Fruit fly (Drosophila melanogaster) whole organism, embryonic: Measurements from ENCODE around the gene CG32344.

Experiments
- CG1024 ChIP-seq: fragments of 200-800 bp; sonication (Bioruptor generic); IDR thresholded peaks from 2 replicates; pipeline ENCODE4 v1.3.6; 2022; ENCODE audit warnings: missing biosample characterization, missing genetic modification characterization
- CG10462 ChIP-seq: fragments of 200-800 bp; sonication (Bioruptor generic); optimal IDR thresholded peaks from 2 replicates; lab custom pipeline; 2016; ENCODE audit warnings: missing biosample characterization, missing genetic modification characterization
- CG1529 ChIP-seq: fragments of 200-800 bp; sonication (Bioruptor generic); optimal IDR thresholded peaks from 3 replicates; lab custom pipeline; 2018; ENCODE audit warnings: missing biosample characterization, missing genetic modification characterization
- CG7556 ChIP-seq: fragments of 200-800 bp; sonication (Bioruptor generic); optimal IDR thresholded peaks from 2 replicates; lab custom pipeline; 2017; ENCODE audit warnings: missing biosample characterization, mild to moderate bottlenecking, missing genetic modification characterization
- Camta ChIP-seq: fragments of 200-800 bp; sonication (Bioruptor generic); optimal IDR thresholded peaks from 2 replicates; lab custom pipeline; 2016; ENCODE audit warnings: missing biosample characterization, missing genetic modification characterization
- Dad ChIP-seq: fragments of 200-800 bp; sonication (Bioruptor generic); optimal IDR thresholded peaks from 3 replicates; lab custom pipeline; 2016; ENCODE audit warnings: missing biosample characterization, missing genetic modification characterization
- NfI ChIP-seq: fragments of 200-800 bp; sonication (Bioruptor generic); optimal IDR thresholded peaks from 3 replicates; lab custom pipeline; 2018; ENCODE audit warnings: missing biosample characterization, mild to moderate bottlenecking, missing genetic modification characterization, moderate library complexity
- Scr ChIP-seq: fragments of 200-800 bp; sonication (Bioruptor generic); IDR thresholded peaks from 2 replicates; pipeline ENCODE4 v1.3.6; 2022; ENCODE audit warnings: missing biosample characterization, missing genetic modification characterization; ENCODE audit not compliant: partially characterized antibody
- btn ChIP-seq: fragments of 200-800 bp; sonication (Bioruptor generic); optimal IDR thresholded peaks from 2 replicates; lab custom pipeline; 2016; ENCODE audit warnings: missing biosample characterization, missing genetic modification characterization
- ftz-f1 ChIP-seq: fragments of 200-800 bp; sonication (Bioruptor generic); optimal IDR thresholded peaks from 2 replicates; lab custom pipeline; 2016; ENCODE audit warnings: missing biosample characterization, missing genetic modification characterization
- gt ChIP-seq: fragments of 200-800 bp; sonication (Bioruptor generic); IDR thresholded peaks from 2 replicates; pipeline ENCODE4 v1.3.6; 2022; ENCODE audit warnings: missing biosample characterization, missing genetic modification characterization
- ttk ChIP-seq: fragments of 200-800 bp; sonication (Bioruptor generic); IDR thresholded peaks from 2 replicates; pipeline ENCODE4 v2.1.2; 2022; ENCODE audit warnings: missing biosample characterization, missing genetic modification characterization
- usp ChIP-seq: fragments of >200 bp; optimal IDR thresholded peaks from 2 replicates; lab custom pipeline; 2017; ENCODE audit warnings: missing biosample characterization, missing genetic modification characterization

DNA sequence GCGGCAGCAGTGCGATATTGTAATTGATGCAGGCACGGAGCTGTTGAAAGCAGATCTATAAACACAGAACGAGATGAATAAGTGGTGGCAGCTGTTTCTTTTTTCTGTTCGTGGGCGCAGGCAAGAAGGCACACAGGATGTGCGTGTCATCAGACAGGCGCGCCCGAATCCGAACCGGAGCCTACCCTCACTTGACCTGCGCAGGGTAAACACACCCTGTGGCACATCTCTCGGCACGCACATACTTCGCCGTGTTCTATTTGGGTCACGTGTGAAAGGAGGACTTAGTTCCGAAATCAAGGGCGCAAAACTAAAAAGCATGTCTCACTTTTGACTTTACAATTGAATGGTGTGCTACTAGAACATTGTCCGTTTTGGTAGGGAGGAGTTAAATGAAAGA lies 3.0 kb downstream of the CG32344 start:
- TF ChIP-seq Scr (GFP tag; lab: Robert Waterston, UW) (no peak), CG1529 (GFP tag; lab: Kevin White, UChicago) (no peak), gt (no peak), Dad (GFP tag; lab: Kevin White, UChicago) (no peak), Camta (GFP tag; lab: Kevin White, UChicago) (no peak), usp (GFP tag; lab: Kevin White, UChicago) (no peak), ftz-f1 (GFP tag; lab: Kevin White, UChicago) (no peak), CG1024 (GFP tag; lab: Robert Waterston, UW) (no peak), CG10462 (GFP tag; lab: Kevin White, UChicago) (no peak), CG7556 (GFP tag; lab: Kevin White, UChicago) (no peak), NfI (no peak), ttk (GFP tag; lab: Robert Waterston, UW) (no peak), btn (GFP tag; lab: Kevin White, UChicago) (no peak)
